Worm (Caenorhabditis elegans) whole organism, L4 larva: Measurements from ENCODE around the gene his-38.

Experiments used
- ces-1 ChIP-seq: fragments of 150-350 bp; sonication (generic microtip); optimal IDR thresholded peaks from 4 replicates; lab custom pipeline; 2014; ENCODE audit warnings: missing biosample characterization, missing genetic modification reagents, missing genetic modification characterization
- nhr-237 ChIP-seq: sonication (generic microtip); optimal IDR thresholded peaks from 2 replicates; lab custom pipeline; 2017; ENCODE audit warnings: missing biosample characterization, missing genetic modification characterization

DNA sequence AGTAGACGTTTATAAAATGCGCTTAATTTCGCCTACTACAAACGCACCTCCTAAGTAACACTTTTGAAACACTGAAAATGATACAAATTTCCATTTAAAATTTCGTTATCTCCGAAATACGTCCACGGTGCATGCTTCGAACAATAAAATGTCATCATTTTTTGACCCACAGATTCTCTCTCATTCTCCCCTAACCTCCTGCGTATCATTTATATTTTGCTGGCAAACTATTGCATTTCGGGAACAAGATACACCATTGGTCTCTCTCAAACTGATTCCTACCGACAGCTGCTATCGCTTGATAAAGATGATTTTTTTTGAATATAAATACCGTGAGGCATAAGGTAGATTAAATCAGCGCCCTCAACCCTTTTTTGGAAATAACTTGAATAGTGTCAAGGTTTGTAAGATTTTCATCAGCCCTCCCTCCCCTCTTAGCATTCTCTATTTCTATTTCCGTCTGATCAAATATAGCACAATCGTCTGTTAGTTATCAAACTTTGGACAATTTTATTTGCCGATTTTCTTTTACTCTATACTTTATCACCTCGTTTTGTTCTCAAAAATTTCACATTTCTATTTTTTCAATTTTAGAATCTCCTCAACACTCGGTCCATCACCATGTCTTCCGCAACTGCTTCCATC, 31.4 kb upstream of the his-38 start, which contains the start of gene C07D8.6:
- TF ChIP-seq nhr-237 (tag; lab: Kevin White, UChicago) (no peak), ces-1 (GFP tag; lab: Kevin White, UChicago) (no peak)
